Fruit fly (Drosophila melanogaster) whole organism, embryonic: ENCODE data around the gene CG1635.

Experiments
- CG11696 ChIP-seq: fragments of 200-800 bp; sonication (Bioruptor generic); IDR thresholded peaks from 2 replicates; pipeline ENCODE4 v1.3.6; 2022; ENCODE audit warnings: missing biosample characterization, missing genetic modification characterization
- Hey ChIP-seq: fragments of 200-800 bp; sonication (Bioruptor generic); optimal IDR thresholded peaks from 3 replicates; lab custom pipeline; 2018; ENCODE audit warnings: missing biosample characterization, mild to moderate bottlenecking, missing genetic modification characterization
- Sry-β ChIP-seq: fragments of 200-800 bp; sonication (Bioruptor generic); optimal IDR thresholded peaks from 2 replicates; lab custom pipeline; 2018; ENCODE audit warnings: missing biosample characterization, mild to moderate bottlenecking, missing genetic modification characterization, moderate library complexity
- btn ChIP-seq: fragments of 200-800 bp; sonication (Bioruptor generic); optimal IDR thresholded peaks from 2 replicates; lab custom pipeline; 2016; ENCODE audit warnings: missing biosample characterization, missing genetic modification characterization
- onecut ChIP-seq: fragments of 200-800 bp; sonication (Bioruptor generic); IDR thresholded peaks from 2 replicates; pipeline ENCODE4 v1.3.6; 2022; ENCODE audit warnings: missing biosample characterization, missing genetic modification characterization
- pan ChIP-seq, 4 experiments: fragments of >200 bp in 3 of 4; fragments of 200-800 bp in 1 of 4; sonication (Bioruptor generic) in 1 of 4; optimal IDR thresholded peaks in 3 of 4; IDR thresholded peaks in 1 of 4; 2 replicates each; pipeline versions ENCODE4 v1.3.6 to Lab custom; 2017 to 2022; ENCODE audit warnings: missing biosample characterization in 2 of 4, missing genetic modification characterization in 2 of 4, mixed read lengths in 1 of 4
- slou ChIP-seq: fragments of 200-800 bp; sonication (Bioruptor generic); optimal IDR thresholded peaks from 3 replicates; lab custom pipeline; 2016; ENCODE audit warnings: missing biosample characterization, missing genetic modification characterization

DNA sequence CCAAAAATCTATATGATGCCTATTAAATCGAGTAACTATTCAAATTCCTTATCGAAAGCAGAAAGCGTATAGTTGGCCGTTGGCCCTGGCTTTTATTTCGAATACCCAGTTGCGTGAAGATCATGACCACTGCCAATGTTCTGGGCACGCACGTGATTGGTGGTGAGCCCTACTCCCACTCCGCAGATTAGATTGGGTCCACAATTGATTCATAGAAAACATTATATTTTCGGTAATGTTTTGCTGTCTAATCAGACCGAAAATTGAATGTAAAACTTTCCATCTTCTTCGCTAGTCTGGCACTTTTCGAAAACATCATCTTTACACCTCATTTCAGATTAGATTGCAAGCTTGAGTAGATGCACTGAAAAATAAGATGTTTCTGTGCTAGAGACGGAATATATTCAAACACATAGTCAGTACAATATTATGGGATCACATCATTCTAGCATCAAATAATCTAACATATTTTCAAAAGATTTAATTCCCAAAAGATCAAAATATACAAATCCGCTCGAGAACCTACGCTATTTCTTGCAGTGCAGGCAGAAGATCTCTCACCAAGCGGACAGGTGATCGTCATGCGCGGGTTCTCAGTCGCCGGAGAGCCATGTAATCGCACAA, 3.9 kb downstream of the CG1635 start, which contains the start of gene CG1774:
- no peak for TF ChIP-seq CG11696 (GFP tag; lab: Robert Waterston, UW)
- TF ChIP-seq pan (optimal IDR thresholded peaks at IDR 0.05; lab: Kevin White, UChicago), result no peak
- TF ChIP-seq pan (GFP tag; optimal IDR thresholded peaks at IDR 0.05 in 1 of 2, IDR thresholded peaks at IDR 0.05 in 1 of 2), result peak in 1 of 2 experiments; percentile 80
- TF ChIP-seq slou (GFP tag; lab: Kevin White, UChicago), result peak; percentile 33
- TF ChIP-seq onecut, result 0 out of 2 replicates have a peak, but pooled peaks have one; percentile 22
- TF ChIP-seq btn, result peak; percentile 36
- TF ChIP-seq Sry-β (GFP tag; lab: Kevin White, UChicago), result no peak
- no peak for TF ChIP-seq Hey (tag; lab: Kevin White, UChicago)
